Worm (Caenorhabditis elegans): ENCODE data around the gene sdz-11.

ce11 chrII:3757499-3757898 is 5.4 kb upstream of the sdz-11 start, which contains the start of gene srx-111:
- TF ChIP-seq ztf-4 (tag; optimal IDR thresholded peaks at IDR 0.05) (no peak), mdl-1 (tag; optimal IDR thresholded peaks at IDR 0.05) (no peak), nhr-237 (tag; optimal IDR thresholded peaks at IDR 0.05) (no peak), nhr-12 (tag; optimal IDR thresholded peaks at IDR 0.05) (no peak)

Measured in whole organism, L2 larva.